Fruit fly (Drosophila melanogaster): Measurements from ENCODE around the gene Hex-t1.

The Hex-t1 gene

DNA sequence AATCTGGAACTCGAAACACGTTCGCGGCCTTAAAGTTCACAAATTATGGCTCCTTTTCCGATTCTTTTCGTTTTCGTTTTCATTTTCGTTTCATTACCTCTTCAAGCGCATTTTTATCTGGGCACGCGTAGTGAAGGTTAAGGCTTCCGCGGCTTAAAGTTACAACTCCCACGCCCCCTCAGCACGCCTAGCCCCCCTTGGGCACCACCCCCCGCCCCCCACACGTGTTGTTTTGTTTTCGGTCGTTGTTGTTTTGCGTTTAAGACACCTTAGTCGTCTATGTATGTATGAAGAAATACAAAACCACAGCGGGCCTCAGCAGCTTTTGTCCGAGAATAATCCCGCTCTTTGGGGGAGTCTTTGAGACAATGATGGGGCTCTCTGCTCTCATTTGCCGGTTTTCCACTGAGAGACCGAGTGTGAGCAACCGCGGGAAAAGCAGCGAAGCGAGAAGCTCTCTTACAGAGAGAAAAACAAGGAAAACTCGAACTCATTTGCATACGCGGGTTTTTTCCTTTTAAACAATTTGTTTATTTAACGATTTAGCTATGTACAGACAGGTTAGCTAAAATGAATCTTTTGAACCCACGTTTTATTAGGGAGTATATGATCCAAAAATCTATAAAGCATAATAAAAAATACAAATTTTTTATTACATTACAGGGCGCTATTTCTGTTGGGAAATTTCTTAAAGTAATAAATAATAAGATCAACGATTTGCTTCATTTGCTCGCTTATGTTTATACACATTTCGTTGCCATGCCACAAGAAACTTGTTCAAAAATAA, 13.5 kb downstream of the Hex-t1 start (continued):
- TF ChIP-seq CG17361 (GFP tag; IDR thresholded peaks at IDR 0.05) = no peak; the same call in 2 of the 3 replicates
- TF ChIP-seq unpg (GFP tag; optimal IDR thresholded peaks at IDR 0.05) = peak; percentile 37
- TF ChIP-seq CG10431 (GFP tag; optimal IDR thresholded peaks at IDR 0.05) = no peak
- TF ChIP-seq CG32532 (GFP tag; IDR thresholded peaks at IDR 0.05) = peak; percentile 64; the same call in 1 of the 2 replicates
- peak; percentile 22; the same call in 2 of the 3 replicates for TF ChIP-seq tgo (GFP tag; IDR thresholded peaks at IDR 0.05)
- TF ChIP-seq CG11504 (tag; optimal IDR thresholded peaks at IDR 0.05) = peak; percentile 67
- peak; percentile 26 for TF ChIP-seq Asciz (GFP tag; optimal IDR thresholded peaks at IDR 0.05)
- peak; percentile 59 for TF ChIP-seq Drgx (GFP tag; IDR thresholded peaks at IDR 0.05)
- peak; percentile 58 for TF ChIP-seq dmrt99B (tag; optimal IDR thresholded peaks at IDR 0.05)
- peak; percentile 10 for TF ChIP-seq sens (GFP tag)
- TF ChIP-seq CG10959 (GFP tag; IDR thresholded peaks at IDR 0.05) = no peak
- no peak for TF ChIP-seq Poxn (GFP tag; IDR thresholded peaks at IDR 0.05)
- peak; percentile 11 for TF ChIP-seq CG9727 (GFP tag; optimal IDR thresholded peaks at IDR 0.05)
- TF ChIP-seq Pdp1 (GFP tag; optimal IDR thresholded peaks at IDR 0.05) = peak in 1 of 2 experiments; percentile 29
- TF ChIP-seq CG31224 (GFP tag; IDR thresholded peaks at IDR 0.05) = no peak
- peak; percentile 8 for TF ChIP-seq sd (tag; optimal IDR thresholded peaks at IDR 0.05)
- TF ChIP-seq HHEX (GFP tag; optimal IDR thresholded peaks at IDR 0.05) = peak; percentile 35
- peak; percentile 4 for TF ChIP-seq CG18619 (GFP tag; optimal IDR thresholded peaks at IDR 0.05)
- TF ChIP-seq Deaf1 (tag; optimal IDR thresholded peaks at IDR 0.05) = peak; percentile 17
- TF ChIP-seq CG13894 (tag; optimal IDR thresholded peaks at IDR 0.05) = peak; percentile 46
- 0 out of 2 replicates have a peak, but pooled peaks have one; percentile 26 for TF ChIP-seq CG6689 (GFP tag; IDR thresholded peaks at IDR 0.05)
- no peak for TF ChIP-seq CG14860 (GFP tag; IDR thresholded peaks at IDR 0.05; ENCODE audit: partially characterized antibody)
- TF ChIP-seq CG42726 (GFP tag; IDR thresholded peaks at IDR 0.05; ENCODE audit: partially characterized antibody) = no peak
- no peak for TF ChIP-seq HLH54F (GFP tag; optimal IDR thresholded peaks at IDR 0.05)
- peak; percentile 72 for TF ChIP-seq abd-A (tag; optimal IDR thresholded peaks at IDR 0.05)
- peak; percentile 62 for TF ChIP-seq gem (tag; optimal IDR thresholded peaks at IDR 0.05)
- TF ChIP-seq ind (GFP tag; optimal IDR thresholded peaks at IDR 0.05) = peak; percentile 35
- peak in 1 of 2 experiments; percentile 22 for TF ChIP-seq dpn (GFP tag; optimal IDR thresholded peaks at IDR 0.05)
- TF ChIP-seq Hey (tag; optimal IDR thresholded peaks at IDR 0.05) = no peak
- no peak for TF ChIP-seq cato (GFP tag; optimal IDR thresholded peaks at IDR 0.05; ENCODE audit: borderline replicate concordance)
- TF ChIP-seq CG15269 (tag; optimal IDR thresholded peaks at IDR 0.05) = peak; percentile 39
- peak; percentile 4 for TF ChIP-seq Xbp1 (GFP tag; optimal IDR thresholded peaks at IDR 0.05)
- TF ChIP-seq nerfin-1 (tag; optimal IDR thresholded peaks at IDR 0.05) = no peak
- peak; percentile 22 for TF ChIP-seq CG30403 (GFP tag; optimal IDR thresholded peaks at IDR 0.05)
- TF ChIP-seq Awh (GFP tag; IDR thresholded peaks at IDR 0.05) = no peak
- peak; percentile 21; the same call in 1 of the 3 replicates for TF ChIP-seq zfh1 (GFP tag; IDR thresholded peaks at IDR 0.05)
- peak; percentile 15 for TF ChIP-seq CG4820 (GFP tag; optimal IDR thresholded peaks at IDR 0.05)
- TF ChIP-seq Fer1 (GFP tag; optimal IDR thresholded peaks at IDR 0.05) = peak; percentile 45
- peak; percentile 15; the same call in 1 of the 2 replicates for TF ChIP-seq HLH3B (GFP tag; IDR thresholded peaks at IDR 0.05)
- peak; percentile 79; the same call in 2 of the 4 replicates for TF ChIP-seq chinmo (GFP tag; IDR thresholded peaks at IDR 0.05; ENCODE audit: partially characterized antibody)
- TF ChIP-seq tna (GFP tag; IDR thresholded peaks at IDR 0.05; ENCODE audit: partially characterized antibody) = no peak
- peak; percentile 40 for TF ChIP-seq Sox100B (GFP tag; optimal IDR thresholded peaks at IDR 0.05)
- peak; percentile 55; the same call in 2 of the 3 replicates for TF ChIP-seq row (GFP tag; IDR thresholded peaks at IDR 0.05)
- TF ChIP-seq Fer3 (tag; optimal IDR thresholded peaks at IDR 0.05) = peak; percentile 33
- no peak for TF ChIP-seq pb (GFP tag; optimal IDR thresholded peaks at IDR 0.05)
- TF ChIP-seq mirr (GFP tag; optimal IDR thresholded peaks at IDR 0.05) = peak; percentile 56
- 0 out of 2 replicates have a peak, but pooled peaks have one; percentile 15 for TF ChIP-seq Ada2b (GFP tag; IDR thresholded peaks at IDR 0.05)
- peak; percentile 33 for TF ChIP-seq CG7839 (tag; optimal IDR thresholded peaks at IDR 0.05)

All from whole organism, embryonic.